Worm (Caenorhabditis elegans) whole organism, early embryonic: ENCODE measurements around the gene F11A10.5.

Experiments
- B0310.2 ChIP-seq: sonication (generic microtip); optimal IDR thresholded peaks from 2 replicates; lab custom pipeline; 2016; ENCODE audit warnings: mild to moderate bottlenecking, missing genetic modification characterization, missing compliant biosample characterization
- F13C5.2 ChIP-seq: sonication (generic microtip); optimal IDR thresholded peaks from 2 replicates; lab custom pipeline; 2017; ENCODE audit warnings: mild to moderate bottlenecking, missing genetic modification characterization, inconsistent platforms, missing compliant biosample characterization
- ama-1 ChIP-seq: fragments of 150-350 bp; optimal IDR thresholded peaks from 2 replicates; lab custom pipeline; 2014
- ceh-13 ChIP-seq: fragments of 200-800 bp; sonication (Bioruptor generic); optimal IDR thresholded peaks from 2 replicates; lab custom pipeline; 2018; ENCODE audit warnings: mild to moderate bottlenecking, missing genetic modification characterization, missing compliant biosample characterization
- ceh-36 ChIP-seq: sonication (generic microtip); optimal IDR thresholded peaks from 2 replicates; lab custom pipeline; 2016; ENCODE audit warnings: missing genetic modification characterization, inconsistent platforms, missing compliant biosample characterization
- flt-1 ChIP-seq: fragments of 200-800 bp; sonication (Bioruptor generic); IDR thresholded peaks from 2 replicates; pipeline ENCODE4 v1.3.6; 2022; ENCODE audit warnings: missing genetic modification characterization, missing compliant biosample characterization
- hmbx-1 ChIP-seq: sonication (generic microtip); optimal IDR thresholded peaks from 2 replicates; lab custom pipeline; 2016; ENCODE audit warnings: mild to moderate bottlenecking, missing genetic modification characterization, missing compliant biosample characterization
- hmg-4 ChIP-seq: fragments of 200-800 bp; sonication (Bioruptor generic); optimal IDR thresholded peaks from 2 replicates; lab custom pipeline; 2018; ENCODE audit warnings: mild to moderate bottlenecking, missing genetic modification characterization, missing compliant biosample characterization
- hnd-1 ChIP-seq: sonication (generic microtip); optimal IDR thresholded peaks from 2 replicates; lab custom pipeline; 2016; ENCODE audit warnings: missing genetic modification characterization, missing compliant biosample characterization
- pes-1 ChIP-seq: fragments of 200-800 bp; sonication (Bioruptor generic); IDR thresholded peaks from 2 replicates; pipeline ENCODE4 v1.3.6; 2022; ENCODE audit warnings: missing genetic modification reagents, missing genetic modification characterization, missing compliant biosample characterization
- sea-1 ChIP-seq: fragments of 200-800 bp; sonication (Bioruptor generic); conservative IDR thresholded peaks from 2 replicates; pipeline ENCODE4 v1.3.6; 2022; ENCODE audit warnings: missing genetic modification characterization, missing compliant biosample characterization
- tbx-11 ChIP-seq: fragments of 200-800 bp; sonication (Bioruptor generic); IDR thresholded peaks from 2 replicates; pipeline ENCODE4 v1.3.6; 2022; ENCODE audit warnings: missing genetic modification characterization, missing compliant biosample characterization
- tbx-37 ChIP-seq: fragments of 200-800 bp; sonication (Bioruptor generic); conservative IDR thresholded peaks from 2 replicates; pipeline ENCODE4 v1.3.6; 2022; ENCODE audit warnings: missing genetic modification reagents, missing genetic modification characterization, missing compliant biosample characterization
- tra-4 ChIP-seq: sonication (generic microtip); optimal IDR thresholded peaks from 2 replicates; lab custom pipeline; 2017; ENCODE audit warnings: missing genetic modification characterization, missing compliant biosample characterization

- TF ChIP-seq ama-1 (lab: Kevin White, UChicago): no peak
- TF ChIP-seq ceh-13 (GFP tag; lab: Kevin White, UChicago): no peak
- TF ChIP-seq hnd-1: no peak
- no peak for TF ChIP-seq pes-1 (GFP tag; lab: Robert Waterston, UW)
- no peak for TF ChIP-seq F13C5.2 (tag; lab: Kevin White, UChicago)
- TF ChIP-seq tbx-11 (GFP tag; lab: Robert Waterston, UW): no peak
- TF ChIP-seq flt-1 (GFP tag; lab: Robert Waterston, UW): no peak
- no peak for TF ChIP-seq hmbx-1 (tag; lab: Kevin White, UChicago)
- no peak for TF ChIP-seq tra-4 (tag; lab: Kevin White, UChicago)
- TF ChIP-seq sea-1 (GFP tag; lab: Robert Waterston, UW): no peak
- TF ChIP-seq ceh-36 (tag; lab: Kevin White, UChicago): no peak
- TF ChIP-seq hmg-4 (GFP tag; lab: Kevin White, UChicago): no peak
- TF ChIP-seq tbx-37 (GFP tag; lab: Robert Waterston, UW): no peak
- TF ChIP-seq B0310.2 (tag; lab: Kevin White, UChicago): no peak
Observed at ce11 chrIV:12057508-12057907, 36.4 kb upstream of the F11A10.5 start, which contains the start of gene K08E4.3.
